Worm (Caenorhabditis elegans): ENCODE data around the gene rps-1.

ce11 chrIII:4468812-4469211 lies 6.9 kb upstream of the rps-1 start, which contains the start of gene mstr-2:
- TF ChIP-seq blmp-1 (tag; optimal IDR thresholded peaks at IDR 0.05; ENCODE audit: insufficient read depth), result no peak
- no peak for TF ChIP-seq alr-1 (tag; optimal IDR thresholded peaks at IDR 0.05)
- no peak for TF ChIP-seq nhr-25 (tag; optimal IDR thresholded peaks at IDR 0.05)
- TF ChIP-seq ama-1 (optimal IDR thresholded peaks at IDR 0.05), result no peak
- TF ChIP-seq dmd-4 (tag; optimal IDR thresholded peaks at IDR 0.05), result no peak
